Worm (Caenorhabditis elegans) whole organism, L1 larva: ENCODE data around the gene wago-5.
A peak's percentile ranks its signal among the peaks of the same experiment; 100 is the strongest.

ENCODE experiments used
- alr-1 ChIP-seq: fragments of 200-800 bp; sonication (Bioruptor generic); optimal IDR thresholded peaks from 2 replicates; lab custom pipeline; 2018; ENCODE audit warnings: borderline replicate concordance, mild to moderate bottlenecking, missing genetic modification characterization, missing compliant biosample characterization
- blmp-1 ChIP-seq: fragments of 150-350 bp; optimal IDR thresholded peaks from 2 replicates; lab custom pipeline; 2014; ENCODE audit warnings: missing biosample characterization, missing genetic modification characterization
- ceh-82 ChIP-seq, 3 experiments: fragments of 150-350 bp in 1 of 3; sonication (generic microtip) in 2 of 3; optimal IDR thresholded peaks; 2 replicates each; lab custom pipeline; 2014 to 2017; ENCODE audit warnings: missing biosample characterization in 3 of 3, missing genetic modification characterization in 3 of 3
- dpl-1 ChIP-seq, 3 experiments: fragments of 150-350 bp in 2 of 3; sonication (generic microtip) in 1 of 3; optimal IDR thresholded peaks; 2 replicates each; lab custom pipeline; 2014 to 2017; ENCODE audit warnings: missing biosample characterization in 3 of 3, missing genetic modification characterization in 3 of 3, missing genetic modification reagents in 3 of 3
- efl-3 ChIP-seq: fragments of 200-800 bp; sonication (Bioruptor generic); optimal IDR thresholded peaks from 2 replicates; lab custom pipeline; 2018; ENCODE audit warnings: mild to moderate bottlenecking, missing genetic modification characterization, missing compliant biosample characterization
- egl-27 ChIP-seq, 2 experiments: fragments of 150-350 bp in 1 of 2; sonication (generic microtip); optimal IDR thresholded peaks; 3 replicates each; lab custom pipeline; 2017 to 2018; ENCODE audit warnings: missing biosample characterization in 2 of 2, missing genetic modification characterization in 2 of 2, missing genetic modification reagents in 2 of 2
- elt-2 ChIP-seq: sonication (generic microtip); optimal IDR thresholded peaks from 2 replicates; lab custom pipeline; 2016; ENCODE audit warnings: missing genetic modification characterization, mild to moderate bottlenecking, inconsistent platforms, missing compliant biosample characterization, missing genetic modification reagents
- elt-3 ChIP-seq, 6 experiments: fragments of 150-350 bp in 1 of 6; sonication (generic microtip); optimal IDR thresholded peaks; 2 replicates each; lab custom pipeline; 2017 to 2018; ENCODE audit warnings: missing biosample characterization in 6 of 6, missing genetic modification characterization in 6 of 6, inconsistent platforms in 1 of 6
- ets-5 ChIP-seq: fragments of 200-800 bp; sonication (Bioruptor generic); IDR thresholded peaks from 2 replicates; pipeline ENCODE4 v1.3.6; 2022; ENCODE audit warnings: missing genetic modification characterization, missing compliant biosample characterization
- fos-1 ChIP-seq: fragments of 150-350 bp; optimal IDR thresholded peaks from 2 replicates; lab custom pipeline; 2014; ENCODE audit warnings: missing biosample characterization, missing genetic modification characterization
- irx-1 ChIP-seq: sonication (generic microtip); optimal IDR thresholded peaks from 2 replicates; lab custom pipeline; 2016; ENCODE audit warnings: missing genetic modification characterization, missing compliant biosample characterization
- lin-14 ChIP-seq: fragments of 200-800 bp; sonication (Bioruptor generic); optimal IDR thresholded peaks from 2 replicates; lab custom pipeline; 2018; ENCODE audit warnings: mild to moderate bottlenecking, missing genetic modification characterization, moderate library complexity, missing compliant biosample characterization
- lin-15B ChIP-seq: fragments of 150-350 bp; sonication (generic microtip); optimal IDR thresholded peaks from 3 replicates; lab custom pipeline; 2014; ENCODE audit warnings: missing biosample characterization, missing genetic modification characterization
- lin-35 ChIP-seq, 2 experiments: fragments of 150-350 bp; optimal IDR thresholded peaks; 2 replicates each; lab custom pipeline; 2014; ENCODE audit warnings: missing biosample characterization in 2 of 2, missing genetic modification characterization in 2 of 2, missing genetic modification reagents in 2 of 2
- lin-39 ChIP-seq: fragments of 150-350 bp; optimal IDR thresholded peaks from 2 replicates; lab custom pipeline; 2014; ENCODE audit warnings: missing biosample characterization, missing genetic modification reagents, missing genetic modification characterization
- lsy-2 ChIP-seq, 2 experiments: fragments of 150-350 bp; optimal IDR thresholded peaks; 2 replicates each; lab custom pipeline; 2014; ENCODE audit warnings: missing biosample characterization in 2 of 2, missing genetic modification characterization in 2 of 2
- mef-2 ChIP-seq: fragments of 150-350 bp; optimal IDR thresholded peaks from 2 replicates; lab custom pipeline; 2014; ENCODE audit warnings: missing biosample characterization, missing genetic modification characterization
- mep-1 ChIP-seq: fragments of 150-350 bp; optimal IDR thresholded peaks from 2 replicates; lab custom pipeline; 2014; ENCODE audit warnings: missing biosample characterization, missing genetic modification characterization
- nhr-11 ChIP-seq: fragments of 150-350 bp; optimal IDR thresholded peaks from 2 replicates; lab custom pipeline; 2014; ENCODE audit warnings: missing biosample characterization, missing genetic modification characterization
- nhr-12 ChIP-seq: sonication (generic microtip); optimal IDR thresholded peaks from 2 replicates; lab custom pipeline; 2017; ENCODE audit warnings: missing biosample characterization, missing genetic modification characterization
- nhr-19 ChIP-seq: fragments of 200-800 bp; sonication (Bioruptor generic); conservative IDR thresholded peaks from 2 replicates; pipeline ENCODE4 v1.3.6; 2022; ENCODE audit warnings: missing genetic modification characterization, missing compliant biosample characterization
- nhr-20 ChIP-seq: sonication (generic microtip); optimal IDR thresholded peaks from 2 replicates; lab custom pipeline; 2016; ENCODE audit warnings: mild to moderate bottlenecking, missing genetic modification characterization, missing compliant biosample characterization
- nhr-237 ChIP-seq: fragments of 150-350 bp; optimal IDR thresholded peaks from 2 replicates; lab custom pipeline; 2014; ENCODE audit warnings: missing biosample characterization, missing genetic modification characterization
- nhr-71 ChIP-seq: sonication (generic microtip); optimal IDR thresholded peaks from 2 replicates; lab custom pipeline; 2016; ENCODE audit warnings: mild to moderate bottlenecking, missing genetic modification characterization, moderate library complexity, missing compliant biosample characterization
- nhr-76 ChIP-seq: sonication (generic microtip); optimal IDR thresholded peaks from 2 replicates; lab custom pipeline; 2017; ENCODE audit warnings: missing biosample characterization, missing genetic modification characterization
- nhr-77 ChIP-seq: fragments of 150-350 bp; optimal IDR thresholded peaks from 2 replicates; lab custom pipeline; 2014; ENCODE audit warnings: missing biosample characterization, missing genetic modification characterization
- nhr-84 ChIP-seq: sonication (generic microtip); optimal IDR thresholded peaks from 2 replicates; lab custom pipeline; 2017; ENCODE audit warnings: missing biosample characterization, missing genetic modification characterization
- nhr-85 ChIP-seq: sonication (generic microtip); peaks from one replicate; lab custom pipeline; 2016; ENCODE audit warnings: missing genetic modification characterization, inconsistent platforms, missing compliant biosample characterization
- nhr-90 ChIP-seq: sonication (generic microtip); optimal IDR thresholded peaks from 2 replicates; lab custom pipeline; 2016; ENCODE audit warnings: mild to moderate bottlenecking, missing genetic modification characterization, missing compliant biosample characterization; ENCODE audit not compliant: poor library complexity
- pqm-1 ChIP-seq: sonication (generic microtip); optimal IDR thresholded peaks from 3 replicates; lab custom pipeline; 2017; ENCODE audit warnings: missing biosample characterization, missing genetic modification characterization
- rnt-1 ChIP-seq: sonication (generic microtip); optimal IDR thresholded peaks from 2 replicates; lab custom pipeline; 2016; ENCODE audit warnings: mild to moderate bottlenecking, missing genetic modification characterization, moderate library complexity, missing compliant biosample characterization
- snpc-4 ChIP-seq: fragments of 150-350 bp; optimal IDR thresholded peaks from 2 replicates; lab custom pipeline; 2014; ENCODE audit warnings: missing biosample characterization, missing genetic modification characterization
- snu-23 ChIP-seq: sonication (generic microtip); optimal IDR thresholded peaks from 2 replicates; lab custom pipeline; 2016; ENCODE audit warnings: missing genetic modification characterization, missing compliant biosample characterization
- sox-4 ChIP-seq: sonication (generic microtip); optimal IDR thresholded peaks from 2 replicates; lab custom pipeline; 2016; ENCODE audit warnings: missing genetic modification characterization, missing compliant biosample characterization
- swsn-7 ChIP-seq: sonication (generic microtip); optimal IDR thresholded peaks from 2 replicates; lab custom pipeline; 2016; ENCODE audit warnings: missing genetic modification characterization, missing compliant biosample characterization
- tlp-1 ChIP-seq: fragments of 150-350 bp; optimal IDR thresholded peaks from 2 replicates; lab custom pipeline; 2014; ENCODE audit warnings: missing biosample characterization, missing genetic modification characterization
- unc-30 ChIP-seq: sonication (generic microtip); optimal IDR thresholded peaks from 2 replicates; lab custom pipeline; 2017; ENCODE audit warnings: missing biosample characterization, missing genetic modification characterization
- unc-62 ChIP-seq: fragments of 150-350 bp; optimal IDR thresholded peaks from 2 replicates; lab custom pipeline; 2014; ENCODE audit warnings: missing biosample characterization, missing genetic modification reagents, missing genetic modification characterization
- unc-86 ChIP-seq: sonication (generic microtip); optimal IDR thresholded peaks from 2 replicates; lab custom pipeline; 2016; ENCODE audit warnings: missing genetic modification characterization, missing compliant biosample characterization
- unc-98 ChIP-seq: fragments of 200-800 bp; sonication (Bioruptor generic); IDR thresholded peaks from 2 replicates; pipeline ENCODE4 v1.3.6; 2022; ENCODE audit warnings: missing genetic modification characterization, missing compliant biosample characterization
- vab-15 ChIP-seq: sonication (generic microtip); optimal IDR thresholded peaks from 2 replicates; lab custom pipeline; 2017; ENCODE audit warnings: missing genotype, mild to moderate bottlenecking, missing genetic modification characterization, missing compliant biosample characterization
- zag-1 ChIP-seq: fragments of 150-350 bp; optimal IDR thresholded peaks from 2 replicates; lab custom pipeline; 2014; ENCODE audit warnings: missing biosample characterization, missing genetic modification characterization
- zip-4 ChIP-seq: fragments of 200-800 bp; sonication (Bioruptor generic); optimal IDR thresholded peaks from 2 replicates; lab custom pipeline; 2018; ENCODE audit warnings: mild to moderate bottlenecking, missing genetic modification characterization, moderate library complexity, missing compliant biosample characterization

wago-5 gene

ce11 chrII:5772547-5773142 is 42.6 kb downstream of the wago-5 start (continued):
- TF ChIP-seq ceh-82 (tag; optimal IDR thresholded peaks at IDR 0.05; lab: Kevin White, UChicago) (peak in 2 of 3 experiments; percentile 25 to 55), lin-15B (tag; lab: Kevin White, UChicago) (no peak), alr-1 (no peak), snpc-4 (tag; lab: Kevin White, UChicago) (peak; percentile 23), nhr-237 (no peak), nhr-85 (tag; lab: Kevin White, UChicago) (peak; percentile 57), vab-15 (tag; lab: Kevin White, UChicago) (no peak), swsn-7 (tag; lab: Kevin White, UChicago) (peak; percentile 51), fos-1 (tag; lab: Kevin White, UChicago) (no peak), egl-27 (tag; optimal IDR thresholded peaks at IDR 0.05; lab: Kevin White, UChicago) (no peak), dpl-1 (GFP tag; optimal IDR thresholded peaks at IDR 0.05; lab: Kevin White, UChicago) (peak in 2 of 3 experiments; percentile 10 to 18), elt-2 (tag; lab: Kevin White, UChicago) (peak; percentile 25), lsy-2 (tag; optimal IDR thresholded peaks at IDR 0.05; lab: Kevin White, UChicago) (peak; percentile 19 to 53), mep-1 (tag; lab: Kevin White, UChicago) (peak; percentile 9), ets-5 (GFP tag; lab: Robert Waterston, UW) (no peak), nhr-90 (tag; lab: Kevin White, UChicago) (peak; percentile 50), efl-3 (GFP tag; lab: Kevin White, UChicago) (no peak), lin-35 (GFP tag; optimal IDR thresholded peaks at IDR 0.05; lab: Kevin White, UChicago) (peak; percentile 56 to 62), nhr-11 (tag; lab: Kevin White, UChicago) (no peak), unc-30 (no peak), nhr-77 (tag; lab: Kevin White, UChicago) (peak; percentile 19), irx-1 (tag; lab: Kevin White, UChicago) (no peak), tlp-1 (tag; lab: Kevin White, UChicago) (no peak), unc-86 (no peak), nhr-19 (GFP tag; lab: Robert Waterston, UW) (peak; percentile 59), pqm-1 (no peak), unc-62 (GFP tag; lab: Kevin White, UChicago) (no peak), nhr-84 (tag; lab: Kevin White, UChicago) (no peak), mef-2 (tag; lab: Kevin White, UChicago) (no peak), snu-23 (GFP tag; lab: Kevin White, UChicago) (peak; percentile 73), zip-4 (GFP tag; lab: Kevin White, UChicago) (no peak), unc-98 (no peak), zag-1 (tag; lab: Kevin White, UChicago) (no peak)

ce11 chrII:5768274-5768820 is 46.9 kb downstream of the wago-5 start:
- TF ChIP-seq lin-39 (tag; lab: Kevin White, UChicago) = peak; percentile 41
- TF ChIP-seq nhr-20 (tag; lab: Kevin White, UChicago) = peak; percentile 34
- TF ChIP-seq snu-23 (GFP tag; lab: Kevin White, UChicago) = peak; percentile 36
- peak; percentile 44 for TF ChIP-seq blmp-1 (tag; lab: Kevin White, UChicago)
- TF ChIP-seq nhr-12 = no peak
- TF ChIP-seq nhr-11 (tag; lab: Kevin White, UChicago) = no peak
- TF ChIP-seq mep-1 (tag; lab: Kevin White, UChicago) = peak; percentile 40
- peak; percentile 12 for TF ChIP-seq rnt-1 (tag; lab: Kevin White, UChicago)
- TF ChIP-seq nhr-76 = no peak
- peak; percentile 67 for TF ChIP-seq lin-14 (GFP tag; lab: Kevin White, UChicago)
- TF ChIP-seq sox-4 (tag; lab: Kevin White, UChicago) = no peak
- peak; percentile 3 for TF ChIP-seq nhr-71 (tag; lab: Kevin White, UChicago)
- peak; percentile 88 for TF ChIP-seq nhr-85 (tag; lab: Kevin White, UChicago)
- TF ChIP-seq elt-3 (tag; optimal IDR thresholded peaks at IDR 0.05; lab: Kevin White, UChicago) = peak in 2 of 6 experiments; percentile 19 to 59
- no peak for TF ChIP-seq fos-1 (tag; lab: Kevin White, UChicago)
